Fruit fly (Drosophila melanogaster): Measurements from ENCODE around the gene CG6040.

The CG6040 gene

dm6 chr3R:19060173-19060572, 36.6 kb upstream of the CG6040 start:
- TF ChIP-seq CG1620 (GFP tag; optimal IDR thresholded peaks at IDR 0.05) (no peak), kay (GFP tag; ENCODE audit: borderline replicate concordance) (peak; percentile 25), tj (GFP tag; optimal IDR thresholded peaks at IDR 0.05) (peak; percentile 85)

- TF ChIP-seq cnc (optimal IDR thresholded peaks at IDR 0.05), result no peak
- TF ChIP-seq tj (GFP tag; optimal IDR thresholded peaks at IDR 0.05), result peak; percentile 46
- TF ChIP-seq toe (GFP tag; optimal IDR thresholded peaks at IDR 0.05), result no peak
- peak; percentile 61 for TF ChIP-seq kay (GFP tag; ENCODE audit: borderline replicate concordance)
- no peak for TF ChIP-seq CG5204 (GFP tag; optimal IDR thresholded peaks at IDR 0.05)
- TF ChIP-seq bab1 (GFP tag; optimal IDR thresholded peaks at IDR 0.05), result no peak
- no peak for TF ChIP-seq CG33017 (tag; optimal IDR thresholded peaks at IDR 0.05)
- TF ChIP-seq Crg-1 (GFP tag; optimal IDR thresholded peaks at IDR 0.05), result no peak
These were observed 34.2 kb upstream of the CG6040 start for dm6 chr3R:19062549-19062948.

DNA sequence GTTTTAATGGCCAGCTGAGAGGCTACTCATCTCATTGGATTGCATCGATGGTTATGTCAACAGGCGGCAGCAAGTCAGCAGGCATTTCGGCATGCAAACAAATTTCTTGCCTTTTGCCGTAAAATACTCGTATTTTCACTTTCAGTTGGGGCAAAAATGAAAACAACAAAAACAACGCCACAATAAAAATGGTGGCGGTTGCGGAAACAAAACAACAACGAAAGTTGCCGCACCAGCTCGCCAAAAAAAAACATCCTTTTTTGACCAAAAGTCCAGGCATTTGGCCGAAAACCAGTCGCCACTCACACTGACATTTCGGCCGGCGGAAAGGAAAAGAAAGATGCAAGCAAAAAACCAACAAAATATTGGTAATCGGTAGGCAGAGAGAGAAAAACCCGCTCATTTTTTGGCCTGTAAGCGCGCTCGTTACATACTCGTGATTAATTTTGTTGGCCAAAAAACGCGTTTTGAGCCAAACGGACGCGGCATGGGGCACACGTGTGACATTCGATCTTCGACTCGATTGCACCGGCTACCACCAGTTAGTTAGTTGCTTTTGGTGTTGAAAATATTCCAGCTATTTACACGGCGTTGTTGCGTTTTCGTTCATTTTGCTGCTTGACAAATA, 32.6 kb upstream of the CG6040 start:
- no peak for TF ChIP-seq Crg-1 (GFP tag; optimal IDR thresholded peaks at IDR 0.05)
- no peak for TF ChIP-seq CG33017 (tag; optimal IDR thresholded peaks at IDR 0.05)
- no peak for TF ChIP-seq Mnt (GFP tag; optimal IDR thresholded peaks at IDR 0.05)
- TF ChIP-seq pad (GFP tag; optimal IDR thresholded peaks at IDR 0.05), result no peak
- no peak for TF ChIP-seq CG5204 (GFP tag; optimal IDR thresholded peaks at IDR 0.05)
- no peak for TF ChIP-seq CG1620 (GFP tag; optimal IDR thresholded peaks at IDR 0.05)
- TF ChIP-seq Clk (GFP tag; optimal IDR thresholded peaks at IDR 0.05), result no peak
- no peak for TF ChIP-seq CG11617 (GFP tag; optimal IDR thresholded peaks at IDR 0.05)
- TF ChIP-seq CG7045 (GFP tag; optimal IDR thresholded peaks at IDR 0.05), result no peak
- no peak for TF ChIP-seq ovo (GFP tag; optimal IDR thresholded peaks at IDR 0.05)
- no peak for TF ChIP-seq kay (GFP tag; ENCODE audit: borderline replicate concordance)
- no peak for TF ChIP-seq bab1 (GFP tag; optimal IDR thresholded peaks at IDR 0.05)
- no peak for TF ChIP-seq CG12768 (GFP tag; optimal IDR thresholded peaks at IDR 0.05)
- TF ChIP-seq CG7101 (tag; optimal IDR thresholded peaks at IDR 0.05), result no peak

dm6 chr3R:19065474-19065873, 31.3 kb upstream of the CG6040 start:
- TF ChIP-seq CG7045 (GFP tag; optimal IDR thresholded peaks at IDR 0.05) (no peak), cic (GFP tag; optimal IDR thresholded peaks at IDR 0.05) (peak; percentile 2), Crg-1 (GFP tag; optimal IDR thresholded peaks at IDR 0.05) (no peak)

- TF ChIP-seq CG7045 (GFP tag; optimal IDR thresholded peaks at IDR 0.05) (no peak), cic (GFP tag; optimal IDR thresholded peaks at IDR 0.05) (peak; percentile 25), pad (GFP tag; optimal IDR thresholded peaks at IDR 0.05) (no peak), cnc (optimal IDR thresholded peaks at IDR 0.05) (peak in 1 of 2 experiments; percentile 55)
These were observed 29.7 kb upstream of the CG6040 start for dm6 chr3R:19066965-19067614.

DNA sequence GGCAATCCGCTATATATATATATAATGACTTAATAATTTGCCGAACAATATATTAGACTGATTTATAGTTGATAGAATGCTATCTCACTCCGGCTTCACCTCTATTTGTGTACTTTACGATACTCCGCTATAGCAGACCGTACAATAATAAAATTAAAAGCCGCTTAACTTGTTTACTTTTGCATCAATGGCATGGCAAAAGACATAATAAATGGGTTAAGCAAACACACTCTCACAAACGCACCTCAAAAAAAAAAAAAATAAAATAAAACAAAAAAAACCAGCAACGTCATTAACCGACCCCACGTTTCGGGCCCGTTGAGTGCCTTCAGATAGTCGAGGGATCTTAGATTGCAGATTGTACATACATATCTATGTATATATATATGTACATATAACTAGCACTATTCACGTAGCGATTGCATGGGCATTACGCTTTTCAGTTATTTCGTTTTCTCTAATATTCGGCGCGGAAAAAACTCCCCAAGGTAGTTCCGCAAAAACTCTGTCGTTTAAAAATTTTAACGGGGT, 28.8 kb upstream of the CG6040 start:
- TF ChIP-seq CG5204 (GFP tag; optimal IDR thresholded peaks at IDR 0.05) (peak; percentile 7), CG33017 (tag; optimal IDR thresholded peaks at IDR 0.05) (no peak), CG12768 (GFP tag; optimal IDR thresholded peaks at IDR 0.05) (peak; percentile 53), cic (GFP tag; optimal IDR thresholded peaks at IDR 0.05) (peak; percentile 20), tj (GFP tag; optimal IDR thresholded peaks at IDR 0.05) (no peak), pad (GFP tag; optimal IDR thresholded peaks at IDR 0.05) (no peak), Clk (GFP tag; optimal IDR thresholded peaks at IDR 0.05) (no peak), ovo (GFP tag; optimal IDR thresholded peaks at IDR 0.05) (peak; percentile 62), toe (GFP tag; optimal IDR thresholded peaks at IDR 0.05) (no peak), cnc (optimal IDR thresholded peaks at IDR 0.05) (no peak), Hr96 (GFP tag; optimal IDR thresholded peaks at IDR 0.05) (no peak), Mnt (GFP tag; optimal IDR thresholded peaks at IDR 0.05) (no peak), CG11617 (GFP tag; optimal IDR thresholded peaks at IDR 0.05) (peak; percentile 17), CG7101 (tag; optimal IDR thresholded peaks at IDR 0.05) (no peak), CG14711 (tag; optimal IDR thresholded peaks at IDR 0.05) (no peak), kay (GFP tag; ENCODE audit: borderline replicate concordance) (peak; percentile 88), CG7045 (GFP tag; optimal IDR thresholded peaks at IDR 0.05) (no peak), bab1 (GFP tag; optimal IDR thresholded peaks at IDR 0.05) (no peak), CG1620 (GFP tag; optimal IDR thresholded peaks at IDR 0.05) (peak; percentile 27), Crg-1 (GFP tag; optimal IDR thresholded peaks at IDR 0.05) (peak; percentile 52)

DNA sequence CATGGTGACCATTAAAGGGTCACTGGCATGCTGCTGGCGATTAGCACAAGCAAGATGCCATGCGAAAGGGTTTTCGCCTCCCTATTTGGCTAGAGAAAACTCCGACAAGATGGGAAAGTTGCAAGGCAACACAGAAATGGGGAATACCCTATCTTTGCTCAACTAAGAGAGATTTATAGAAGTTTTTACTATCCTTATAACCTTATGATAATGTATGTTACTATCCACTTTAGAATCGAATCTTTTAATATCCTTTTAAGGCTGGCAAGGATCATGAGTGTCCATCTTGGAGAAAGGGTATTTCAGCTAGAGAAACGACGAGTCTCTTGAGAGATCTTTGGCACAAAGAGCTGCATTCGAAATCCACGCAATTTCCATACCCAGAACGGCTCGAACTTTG, 27.0 kb upstream of the CG6040 start:
- TF ChIP-seq toe (GFP tag; optimal IDR thresholded peaks at IDR 0.05) (no peak), CG1620 (GFP tag; optimal IDR thresholded peaks at IDR 0.05) (no peak), CG7045 (GFP tag; optimal IDR thresholded peaks at IDR 0.05) (no peak), CG12768 (GFP tag; optimal IDR thresholded peaks at IDR 0.05) (no peak), CG5204 (GFP tag; optimal IDR thresholded peaks at IDR 0.05) (no peak), cnc (optimal IDR thresholded peaks at IDR 0.05) (no peak), Mnt (GFP tag; optimal IDR thresholded peaks at IDR 0.05) (no peak), bab1 (GFP tag; optimal IDR thresholded peaks at IDR 0.05) (no peak)

Measured in whole organism, adult.